Fruit fly (Drosophila melanogaster) whole organism, prepupa: ENCODE measurements around the gene mRpL15.

Source experiments
- Blimp-1 ChIP-seq: fragments of 200-800 bp; sonication (Bioruptor generic); optimal IDR thresholded peaks from 3 replicates; lab custom pipeline; 2017; ENCODE audit warnings: missing biosample characterization, missing genetic modification characterization, mild to moderate bottlenecking, moderate library complexity, missing genetic modification reagents
- CG10631 ChIP-seq: fragments of 200-800 bp; sonication (Bioruptor generic); optimal IDR thresholded peaks from 2 replicates; lab custom pipeline; 2016; ENCODE audit warnings: missing biosample characterization, missing genetic modification characterization
- CG10669 ChIP-seq: fragments of 200-800 bp; sonication (Bioruptor generic); optimal IDR thresholded peaks from 3 replicates; lab custom pipeline; 2018; ENCODE audit warnings: missing biosample characterization, mild to moderate bottlenecking, missing genetic modification characterization, moderate library complexity
- CG11762 ChIP-seq: fragments of 200-800 bp; sonication (Bioruptor generic); optimal IDR thresholded peaks from 3 replicates; lab custom pipeline; 2016; ENCODE audit warnings: missing biosample characterization, missing genetic modification characterization; ENCODE audit not compliant: insufficient read depth
- CG11902 ChIP-seq: fragments of 200-800 bp; sonication (Bioruptor generic); optimal IDR thresholded peaks from 3 replicates; lab custom pipeline; 2016; ENCODE audit warnings: missing biosample characterization, missing genetic modification characterization
- CG15336 ChIP-seq: fragments of 200-800 bp; sonication (Bioruptor generic); IDR thresholded peaks from 2 replicates; pipeline ENCODE4 v1.3.6; 2022; ENCODE audit warnings: missing biosample characterization, missing genetic modification characterization
- CG1621 ChIP-seq: fragments of 200-800 bp; sonication (Bioruptor generic); optimal IDR thresholded peaks from 3 replicates; lab custom pipeline; 2018; ENCODE audit warnings: missing biosample characterization, mild to moderate bottlenecking, missing genetic modification characterization
- CG16779 ChIP-seq: fragments of 200-800 bp; sonication (Bioruptor generic); optimal IDR thresholded peaks from 3 replicates; lab custom pipeline; 2017; ENCODE audit warnings: missing biosample characterization, mild to moderate bottlenecking, missing genetic modification characterization
- CG3032 ChIP-seq: fragments of 200-800 bp; optimal IDR thresholded peaks from 2 replicates; lab custom pipeline; 2019; ENCODE audit warnings: missing biosample characterization, mild to moderate bottlenecking, missing genetic modification characterization, moderate library complexity
- CG31627 ChIP-seq: fragments of 200-800 bp; sonication (Bioruptor generic); optimal IDR thresholded peaks from 3 replicates; lab custom pipeline; 2016; ENCODE audit warnings: missing biosample characterization, missing genetic modification characterization
- CG32006 ChIP-seq: fragments of 200-800 bp; sonication (Bioruptor generic); optimal IDR thresholded peaks from 3 replicates; lab custom pipeline; 2017; ENCODE audit warnings: missing biosample characterization, mild to moderate bottlenecking, missing genetic modification characterization
- CG3919 ChIP-seq: fragments of 200-800 bp; sonication (Bioruptor generic); optimal IDR thresholded peaks from 3 replicates; lab custom pipeline; 2016; ENCODE audit warnings: missing biosample characterization, missing genetic modification characterization
- CG4318 ChIP-seq: fragments of 200-800 bp; sonication (Bioruptor generic); optimal IDR thresholded peaks from 3 replicates; lab custom pipeline; 2017; ENCODE audit warnings: missing biosample characterization, mild to moderate bottlenecking, missing genetic modification characterization
- CG6163 ChIP-seq: fragments of 200-800 bp; sonication (Bioruptor generic); IDR thresholded peaks from 3 replicates; pipeline ENCODE4 v1.3.6; 2022; ENCODE audit warnings: missing biosample characterization, missing genetic modification characterization
- CG6276 ChIP-seq: fragments of 200-800 bp; sonication (Bioruptor generic); optimal IDR thresholded peaks from 2 replicates; lab custom pipeline; 2017; ENCODE audit warnings: missing biosample characterization, mild to moderate bottlenecking, missing genetic modification characterization
- CG6808 ChIP-seq: fragments of 200-800 bp; sonication (Bioruptor generic); optimal IDR thresholded peaks from 3 replicates; lab custom pipeline; 2017; ENCODE audit warnings: missing biosample characterization, missing genetic modification characterization, mild to moderate bottlenecking, moderate library complexity, missing genetic modification reagents
- CG6854 ChIP-seq: fragments of 200-800 bp; sonication (Bioruptor generic); optimal IDR thresholded peaks from 2 replicates; lab custom pipeline; 2017; ENCODE audit warnings: missing biosample characterization, mild to moderate bottlenecking, missing genetic modification characterization
- CG7368 ChIP-seq: fragments of 200-800 bp; sonication (Bioruptor generic); optimal IDR thresholded peaks from 3 replicates; lab custom pipeline; 2016; ENCODE audit warnings: missing biosample characterization, missing genetic modification characterization
- CG8119 ChIP-seq: fragments of 200-800 bp; sonication (Bioruptor generic); IDR thresholded peaks from 3 replicates; pipeline ENCODE4 v1.3.6; 2022; ENCODE audit warnings: missing biosample characterization, missing genetic modification characterization
- CG9139 ChIP-seq: fragments of 200-800 bp; sonication (Bioruptor generic); optimal IDR thresholded peaks from 3 replicates; lab custom pipeline; 2017; ENCODE audit warnings: missing biosample characterization, mild to moderate bottlenecking, missing genetic modification characterization
- Eip75B ChIP-seq: fragments of 200-800 bp; sonication (Bioruptor generic); optimal IDR thresholded peaks from 3 replicates; lab custom pipeline; 2016; ENCODE audit warnings: missing biosample characterization, missing genetic modification characterization
- Eip78C ChIP-seq: fragments of 200-800 bp; sonication (Bioruptor generic); peaks from one replicate; lab custom pipeline; 2016; ENCODE audit warnings: missing biosample characterization, missing genetic modification characterization
- Eip93F ChIP-seq: fragments of 200-800 bp; sonication (Bioruptor generic); optimal IDR thresholded peaks from 2 replicates; lab custom pipeline; 2016; ENCODE audit warnings: missing biosample characterization, mild to moderate bottlenecking, missing genetic modification characterization
- Ets21C ChIP-seq: fragments of 200-800 bp; sonication (Bioruptor generic); optimal IDR thresholded peaks from 3 replicates; lab custom pipeline; 2016; ENCODE audit warnings: missing biosample characterization, missing genetic modification characterization
- Gug ChIP-seq: fragments of 200-800 bp; sonication (Bioruptor generic); IDR thresholded peaks from 2 replicates; pipeline ENCODE4 v1.3.6; 2022; ENCODE audit warnings: missing biosample characterization, missing genetic modification characterization
- Hr38 ChIP-seq: sonication (Bioruptor generic); optimal IDR thresholded peaks from 2 replicates; lab custom pipeline; 2016; ENCODE audit warnings: missing biosample characterization, missing genetic modification characterization
- Hr39 ChIP-seq: fragments of 200-800 bp; sonication (Bioruptor generic); optimal IDR thresholded peaks from 2 replicates; lab custom pipeline; 2016; ENCODE audit warnings: missing biosample characterization, missing genetic modification characterization
- Hr4 ChIP-seq: fragments of 200-800 bp; sonication (Bioruptor generic); optimal IDR thresholded peaks from 3 replicates; lab custom pipeline; 2016; ENCODE audit warnings: missing biosample characterization, missing genetic modification characterization
- Lpt ChIP-seq: fragments of 200-800 bp; sonication (Bioruptor generic); optimal IDR thresholded peaks from 3 replicates; lab custom pipeline; 2016; ENCODE audit warnings: missing biosample characterization, missing genetic modification characterization
- Met ChIP-seq: fragments of 200-800 bp; sonication (Bioruptor generic); optimal IDR thresholded peaks from 3 replicates; lab custom pipeline; 2016; ENCODE audit warnings: missing biosample characterization, missing genetic modification characterization
- OdsH ChIP-seq: fragments of 200-800 bp; sonication (Bioruptor generic); optimal IDR thresholded peaks from 3 replicates; lab custom pipeline; 2016; ENCODE audit warnings: missing biosample characterization, missing genetic modification characterization
- Smox ChIP-seq: fragments of 200-800 bp; sonication (Bioruptor generic); optimal IDR thresholded peaks from 3 replicates; lab custom pipeline; 2016; ENCODE audit warnings: missing biosample characterization, missing genetic modification characterization
- Sox102F ChIP-seq: fragments of 200-800 bp; sonication (Bioruptor generic); optimal IDR thresholded peaks from 2 replicates; lab custom pipeline; 2016; ENCODE audit warnings: missing biosample characterization, mild to moderate bottlenecking, missing genetic modification characterization
- Sox15 ChIP-seq: fragments of 200-800 bp; sonication (Bioruptor generic); optimal IDR thresholded peaks from 3 replicates; lab custom pipeline; 2016; ENCODE audit warnings: missing biosample characterization, missing genetic modification characterization
- achi ChIP-seq: fragments of 200-800 bp; sonication (Bioruptor generic); optimal IDR thresholded peaks from 3 replicates; lab custom pipeline; 2016; ENCODE audit warnings: missing biosample characterization, missing genetic modification characterization
- acj6 ChIP-seq: fragments of 200-800 bp; sonication (Bioruptor generic); optimal IDR thresholded peaks from 3 replicates; lab custom pipeline; 2016; ENCODE audit warnings: missing biosample characterization, missing genetic modification characterization
- cyc ChIP-seq: fragments of 200-800 bp; sonication (Bioruptor generic); optimal IDR thresholded peaks from 3 replicates; lab custom pipeline; 2016; ENCODE audit warnings: missing biosample characterization, missing genetic modification characterization
- dsx ChIP-seq: fragments of 200-800 bp; optimal IDR thresholded peaks from 3 replicates; lab custom pipeline; 2019; ENCODE audit warnings: missing biosample characterization, mild to moderate bottlenecking, missing genetic modification characterization, moderate library complexity; ENCODE audit not compliant: poor library complexity, severe bottlenecking
- esn ChIP-seq: fragments of 200-800 bp; sonication (Bioruptor generic); optimal IDR thresholded peaks from 2 replicates; lab custom pipeline; 2016; ENCODE audit warnings: missing biosample characterization, mild to moderate bottlenecking, missing genetic modification characterization, moderate library complexity
- fd59A ChIP-seq: fragments of 200-800 bp; sonication (Bioruptor generic); optimal IDR thresholded peaks from 2 replicates; lab custom pipeline; 2017; ENCODE audit warnings: missing biosample characterization, mild to moderate bottlenecking, missing genetic modification characterization, missing genetic modification reagents
- fd85E ChIP-seq: fragments of 200-800 bp; sonication (Bioruptor generic); optimal IDR thresholded peaks from 3 replicates; lab custom pipeline; 2016; ENCODE audit warnings: missing biosample characterization, missing genetic modification characterization
- fkh ChIP-seq: fragments of 200-800 bp; sonication (Bioruptor generic); optimal IDR thresholded peaks from 3 replicates; lab custom pipeline; 2017; ENCODE audit warnings: missing biosample characterization, mild to moderate bottlenecking, missing genetic modification characterization, moderate library complexity
- lz ChIP-seq: fragments of 200-800 bp; sonication (Bioruptor generic); optimal IDR thresholded peaks from 3 replicates; lab custom pipeline; 2016; ENCODE audit warnings: missing biosample characterization, missing genetic modification characterization
- net ChIP-seq: fragments of 200-800 bp; sonication (Bioruptor generic); optimal IDR thresholded peaks from 3 replicates; lab custom pipeline; 2016; ENCODE audit warnings: missing biosample characterization, missing genetic modification characterization
- pdm3 ChIP-seq: fragments of 200-800 bp; sonication (Bioruptor generic); optimal IDR thresholded peaks from 3 replicates; lab custom pipeline; 2016; ENCODE audit warnings: missing biosample characterization, missing genetic modification characterization
- salr ChIP-seq, 2 experiments: fragments of 200-800 bp; sonication (Bioruptor generic); optimal IDR thresholded peaks; 3 replicates each; lab custom pipeline; 2016 to 2018; ENCODE audit warnings: missing biosample characterization in 2 of 2, missing genetic modification characterization in 2 of 2, mild to moderate bottlenecking in 1 of 2
- spab ChIP-seq: fragments of 200-800 bp; sonication (Bioruptor generic); optimal IDR thresholded peaks from 2 replicates; lab custom pipeline; 2017; ENCODE audit warnings: missing biosample characterization, mild to moderate bottlenecking, missing genetic modification characterization, missing genetic modification reagents
- svp ChIP-seq: fragments of 200-800 bp; sonication (Bioruptor generic); peaks from one replicate; lab custom pipeline; 2016; ENCODE audit warnings: missing biosample characterization, missing genetic modification characterization
- topi ChIP-seq: fragments of 200-800 bp; sonication (Bioruptor generic); optimal IDR thresholded peaks from 3 replicates; lab custom pipeline; 2016; ENCODE audit warnings: missing biosample characterization, missing genetic modification characterization
- vri ChIP-seq: fragments of 200-800 bp; sonication (Bioruptor generic); optimal IDR thresholded peaks from 3 replicates; lab custom pipeline; 2016; ENCODE audit warnings: missing biosample characterization, mild to moderate bottlenecking, missing genetic modification characterization

mRpL15 gene

dm6 chr3L:20447957-20448356 lies 11.9 kb upstream of the mRpL15 start (continued):
- no peak for TF ChIP-seq CG6163
- TF ChIP-seq Hr4 (GFP tag; lab: Kevin White, UChicago) = no peak
- TF ChIP-seq CG8119 (GFP tag; lab: Robert Waterston, UW) = no peak
- TF ChIP-seq spab = no peak
- TF ChIP-seq svp = peak; percentile 11
- no peak for TF ChIP-seq Ets21C (GFP tag; lab: Kevin White, UChicago)
- no peak for TF ChIP-seq fd85E (GFP tag; lab: Kevin White, UChicago)

dm6 chr3L:20447337-20447736 lies 11.3 kb upstream of the mRpL15 start:
- no peak for TF ChIP-seq fd59A (GFP tag; lab: Kevin White, UChicago)
- no peak for TF ChIP-seq Smox (GFP tag; lab: Kevin White, UChicago)
- peak; percentile 56; the same call in 2 of the 3 replicates for TF ChIP-seq CG6163
- peak; percentile 56 for TF ChIP-seq CG32006 (GFP tag; lab: Kevin White, UChicago)
- TF ChIP-seq achi (GFP tag; lab: Kevin White, UChicago) = no peak
- TF ChIP-seq acj6 (GFP tag; lab: Kevin White, UChicago) = peak; percentile 18
- TF ChIP-seq vri (GFP tag; lab: Kevin White, UChicago) = no peak
- no peak for TF ChIP-seq CG16779 (tag; lab: Kevin White, UChicago)
- TF ChIP-seq CG6276 = peak; percentile 28
- no peak for TF ChIP-seq dsx (GFP tag; lab: Kevin White, UChicago)
- TF ChIP-seq svp = peak; percentile 48
- peak; percentile 2 for TF ChIP-seq Sox102F
- no peak for TF ChIP-seq CG10669 (GFP tag; lab: Kevin White, UChicago)
- peak; percentile 4 for TF ChIP-seq esn (GFP tag; lab: Kevin White, UChicago)
- TF ChIP-seq CG4318 (GFP tag; lab: Kevin White, UChicago) = no peak
- no peak for TF ChIP-seq CG11762 (GFP tag; lab: Kevin White, UChicago)
- peak; percentile 52 for TF ChIP-seq pdm3 (GFP tag; lab: Kevin White, UChicago)
- no peak for TF ChIP-seq CG11902 (GFP tag; lab: Kevin White, UChicago)
- no peak for TF ChIP-seq Gug (GFP tag; lab: Robert Waterston, UW)
- no peak for TF ChIP-seq fkh
- no peak for TF ChIP-seq Hr38 (GFP tag; lab: Kevin White, UChicago)
- TF ChIP-seq CG7368 (GFP tag; lab: Kevin White, UChicago) = no peak
- TF ChIP-seq CG8119 (GFP tag; lab: Robert Waterston, UW) = peak; percentile 54; the same call in 1 of the 3 replicates
- TF ChIP-seq topi (GFP tag; lab: Kevin White, UChicago) = no peak
- peak; percentile 31 for TF ChIP-seq Eip75B (GFP tag; lab: Kevin White, UChicago)
- peak; percentile 13 for TF ChIP-seq Eip78C (GFP tag; lab: Kevin White, UChicago)
- no peak for TF ChIP-seq cyc (GFP tag; lab: Kevin White, UChicago)
- TF ChIP-seq Blimp-1 = no peak
- no peak for TF ChIP-seq Lpt
- peak; percentile 3 for TF ChIP-seq CG3919 (GFP tag; lab: Kevin White, UChicago)
- peak; percentile 16 for TF ChIP-seq net (GFP tag; lab: Kevin White, UChicago)
- peak; percentile 31 for TF ChIP-seq lz
- TF ChIP-seq Eip93F (GFP tag; lab: Kevin White, UChicago) = no peak
- peak; percentile 16 for TF ChIP-seq Met
- no peak for TF ChIP-seq spab
- TF ChIP-seq salr (GFP tag; optimal IDR thresholded peaks at IDR 0.05; lab: Kevin White, UChicago) = no peak
- no peak for TF ChIP-seq CG9139 (GFP tag; lab: Kevin White, UChicago)
- TF ChIP-seq Hr39 (GFP tag; lab: Kevin White, UChicago) = peak; percentile 18
- TF ChIP-seq Hr4 (GFP tag; lab: Kevin White, UChicago) = peak; percentile 52
- no peak for TF ChIP-seq CG6854 (GFP tag; lab: Kevin White, UChicago)
- peak; percentile 45 for TF ChIP-seq CG15336 (GFP tag; lab: Robert Waterston, UW)
- TF ChIP-seq CG1621 (tag; lab: Kevin White, UChicago) = no peak
- TF ChIP-seq CG31627 (GFP tag; lab: Kevin White, UChicago) = no peak
- no peak for TF ChIP-seq CG6808 (GFP tag; lab: Kevin White, UChicago)
- no peak for TF ChIP-seq CG3032
- peak; percentile 1 for TF ChIP-seq OdsH (GFP tag; lab: Kevin White, UChicago)
- no peak for TF ChIP-seq Sox15 (GFP tag; lab: Kevin White, UChicago)
- no peak for TF ChIP-seq CG10631 (GFP tag; lab: Kevin White, UChicago)
